Fruit fly (Drosophila melanogaster): ENCODE data around the gene Srx.

- TF ChIP-seq Pif1A (GFP tag; optimal IDR thresholded peaks at IDR 0.05) (no peak), fd96Ca (GFP tag; IDR thresholded peaks at IDR 0.05) (no peak), CG14655 (GFP tag; optimal IDR thresholded peaks at IDR 0.05) (peak; percentile 59), CG10348 (GFP tag; IDR thresholded peaks at IDR 0.05) (no peak), CG15710 (tag; optimal IDR thresholded peaks at IDR 0.05) (no peak), rn (GFP tag; IDR thresholded peaks at IDR 0.05) (no peak), CG9948 (tag; optimal IDR thresholded peaks at IDR 0.05) (no peak), CG17806 (tag; optimal IDR thresholded peaks at IDR 0.05) (no peak), gl (tag; optimal IDR thresholded peaks at IDR 0.05) (no peak), Ets98B (GFP tag; IDR thresholded peaks at IDR 0.05) (no peak), D1 (tag; optimal IDR thresholded peaks at IDR 0.05) (no peak)
These were observed 24.4 kb upstream of the Srx start for dm6 chrX:17832163-17833014.

Measured in whole organism, pupa.